Fruit fly (Drosophila melanogaster): ENCODE data around the gene Mi-2.
A peak's percentile ranks its signal among the peaks of the same experiment; 100 is the strongest.

The Mi-2 gene

DNA sequence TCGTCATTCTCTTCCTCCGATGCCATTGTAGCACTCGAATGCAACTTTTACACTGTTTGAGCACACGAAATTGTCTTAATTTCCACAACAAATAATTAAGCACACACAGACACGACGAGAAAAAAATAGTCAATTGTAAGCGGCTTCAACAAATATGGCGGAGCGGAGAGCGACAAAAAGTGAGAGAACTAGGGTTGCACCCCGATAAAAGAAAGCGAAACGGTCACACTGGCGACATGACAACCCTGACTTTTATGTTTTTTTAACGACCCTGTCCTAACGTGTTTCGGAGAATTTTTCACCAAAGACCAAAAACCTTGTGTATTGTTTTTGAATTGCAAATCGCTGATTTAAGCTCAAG is at the start of gene Mi-2, which contains the start of gene Prp3 (continued):
- TF ChIP-seq Hr78 (GFP tag; optimal IDR thresholded peaks at IDR 0.05), result no peak
- peak; percentile 57 for TF ChIP-seq HmgD (GFP tag; optimal IDR thresholded peaks at IDR 0.05)
- no peak for TF ChIP-seq CG11696 (GFP tag; IDR thresholded peaks at IDR 0.05)
- TF ChIP-seq CG3065 (GFP tag; optimal IDR thresholded peaks at IDR 0.05), result no peak
- peak; percentile 54; the same call in 2 of the 3 replicates for TF ChIP-seq CG6791 (GFP tag; IDR thresholded peaks at IDR 0.05; ENCODE audit: partially characterized antibody)
- TF ChIP-seq Sry-δ (GFP tag; optimal IDR thresholded peaks at IDR 0.05), result peak; percentile 68
- peak; percentile 60 for TF ChIP-seq CG32772 (GFP tag; IDR thresholded peaks at IDR 0.05)
- no peak for TF ChIP-seq emc (GFP tag; optimal IDR thresholded peaks at IDR 0.05)
- no peak for TF ChIP-seq slou (GFP tag; optimal IDR thresholded peaks at IDR 0.05)
- TF ChIP-seq CG13296 (GFP tag; optimal IDR thresholded peaks at IDR 0.05), result no peak
- TF ChIP-seq CG17385 (GFP tag; optimal IDR thresholded peaks at IDR 0.05), result no peak
- TF ChIP-seq fru (optimal IDR thresholded peaks at IDR 0.05), result no peak
- peak; percentile 20; the same call in 1 of the 2 replicates for TF ChIP-seq CG9932 (GFP tag; IDR thresholded peaks at IDR 0.05)
- TF ChIP-seq Abd-B (GFP tag; optimal IDR thresholded peaks at IDR 0.05), result peak; percentile 76
- no peak for TF ChIP-seq ash1 (GFP tag; optimal IDR thresholded peaks at IDR 0.05)
- TF ChIP-seq CG3995 (GFP tag; optimal IDR thresholded peaks at IDR 0.05), result no peak
- TF ChIP-seq CG11695 (GFP tag; IDR thresholded peaks at IDR 0.05), result no peak; the same call in 2 of the 3 replicates
- TF ChIP-seq pfk (GFP tag; optimal IDR thresholded peaks at IDR 0.05), result peak; percentile 40
- TF ChIP-seq CG13894 (tag; optimal IDR thresholded peaks at IDR 0.05), result no peak
- TF ChIP-seq nau (GFP tag; optimal IDR thresholded peaks at IDR 0.05), result no peak
- no peak for TF ChIP-seq CG11560 (tag; IDR thresholded peaks at IDR 0.05)
- TF ChIP-seq CG34422 (GFP tag; IDR thresholded peaks at IDR 0.05), result peak; percentile 70; the same call in 2 of the 3 replicates
- TF ChIP-seq Hr51 (GFP tag; optimal IDR thresholded peaks at IDR 0.05), result no peak
- TF ChIP-seq ap (GFP tag; IDR thresholded peaks at IDR 0.05), result no peak
- TF ChIP-seq ci (GFP tag; IDR thresholded peaks at IDR 0.05), result peak; percentile 68
- TF ChIP-seq CG13123 (GFP tag; optimal IDR thresholded peaks at IDR 0.05), result no peak
- TF ChIP-seq CG17912 (GFP tag; optimal IDR thresholded peaks at IDR 0.05), result peak; percentile 42
- TF ChIP-seq CG8281 (tag; optimal IDR thresholded peaks at IDR 0.05), result no peak
- peak; percentile 40; the same call in 1 of the 3 replicates for TF ChIP-seq CG34224 (GFP tag; IDR thresholded peaks at IDR 0.05; ENCODE audit: partially characterized antibody)
- TF ChIP-seq pros (GFP tag; optimal IDR thresholded peaks at IDR 0.05), result no peak
- no peak for TF ChIP-seq CG6272 (GFP tag; IDR thresholded peaks at IDR 0.05)
- no peak for TF ChIP-seq cwo (GFP tag; optimal IDR thresholded peaks at IDR 0.05)
- no peak for TF ChIP-seq da (GFP tag; optimal IDR thresholded peaks at IDR 0.05)
- 0 out of 2 replicates have a peak, but pooled peaks have one; percentile 15 for TF ChIP-seq bbx (GFP tag; IDR thresholded peaks at IDR 0.05; ENCODE audit: partially characterized antibody)
- no peak for TF ChIP-seq CG17361 (GFP tag; IDR thresholded peaks at IDR 0.05)
- no peak for TF ChIP-seq CG10543 (GFP tag; optimal IDR thresholded peaks at IDR 0.05)
- peak; percentile 7 for TF ChIP-seq bcd (GFP tag; optimal IDR thresholded peaks at IDR 0.05)
- no peak for TF ChIP-seq klu (GFP tag; IDR thresholded peaks at IDR 0.05)
- TF ChIP-seq Rfx (GFP tag; IDR thresholded peaks at IDR 0.05), result peak; percentile 65
- TF ChIP-seq Fer3 (tag; optimal IDR thresholded peaks at IDR 0.05), result peak; percentile 24
- no peak for TF ChIP-seq CG4424 (GFP tag; optimal IDR thresholded peaks at IDR 0.05)
- TF ChIP-seq Dek (tag; optimal IDR thresholded peaks at IDR 0.05), result peak; percentile 8
- no peak for TF ChIP-seq CG7839 (tag; optimal IDR thresholded peaks at IDR 0.05)
- no peak for TF ChIP-seq Usf (GFP tag; optimal IDR thresholded peaks at IDR 0.05)
- no peak for TF ChIP-seq lab (GFP tag; optimal IDR thresholded peaks at IDR 0.05)
- TF ChIP-seq Hey (tag; optimal IDR thresholded peaks at IDR 0.05), result no peak
- TF ChIP-seq CG14965 (GFP tag; optimal IDR thresholded peaks at IDR 0.05; ENCODE audit: borderline replicate concordance), result no peak
- TF ChIP-seq CG3847 (GFP tag; IDR thresholded peaks at IDR 0.05), result peak; percentile 63; the same call in 1 of the 2 replicates
- TF ChIP-seq br (optimal IDR thresholded peaks at IDR 0.05), result no peak
- TF ChIP-seq CG6175 (GFP tag; IDR thresholded peaks at IDR 0.05), result no peak
- peak; percentile 100 for TF ChIP-seq CG3281 (GFP tag; optimal IDR thresholded peaks at IDR 0.05)

Data from whole organism, embryonic.